Fruit fly (Drosophila melanogaster) whole organism, wandering third instar larva: Measurements from ENCODE around the gene flfl.
A peak's percentile ranks its signal among the peaks of the same experiment; 100 is the strongest.

Experiments used
- Abd-B ChIP-seq: fragments of >200 bp; optimal IDR thresholded peaks from 2 replicates; lab custom pipeline; 2017; ENCODE audit warnings: missing biosample characterization, missing genetic modification characterization
- CG32264 ChIP-seq: fragments of 200-800 bp; sonication (Bioruptor generic); optimal IDR thresholded peaks from 2 replicates; lab custom pipeline; 2016; ENCODE audit warnings: missing biosample characterization, missing genetic modification characterization
- CG9705 ChIP-seq: fragments of 200-800 bp; sonication (Bioruptor generic); optimal IDR thresholded peaks from 2 replicates; lab custom pipeline; 2018; ENCODE audit warnings: missing biosample characterization, mild to moderate bottlenecking, missing genetic modification characterization
- CrebA ChIP-seq: fragments of 200-800 bp; sonication (Bioruptor generic); optimal IDR thresholded peaks from 2 replicates; lab custom pipeline; 2016; ENCODE audit warnings: missing biosample characterization, mild to moderate bottlenecking, missing genetic modification characterization, borderline replicate concordance
- Dfd ChIP-seq: fragments of >200 bp; optimal IDR thresholded peaks from 2 replicates; lab custom pipeline; 2017; ENCODE audit warnings: missing biosample characterization, missing genetic modification characterization
- Dif ChIP-seq: fragments of 200-275, 200-300 bp; sonication (Bioruptor generic); optimal IDR thresholded peaks from 2 replicates; lab custom pipeline; 2018; ENCODE audit warnings: missing biosample characterization, missing genetic modification characterization; ENCODE audit not compliant: partially characterized antibody
- GATAd ChIP-seq: sonication (Bioruptor generic); optimal IDR thresholded peaks from 2 replicates; lab custom pipeline; 2016; ENCODE audit warnings: missing biosample characterization, missing genetic modification characterization
- HLH106 ChIP-seq: fragments of 200-800 bp; optimal IDR thresholded peaks from 3 replicates; lab custom pipeline; 2019; ENCODE audit warnings: missing biosample characterization, mild to moderate bottlenecking, missing genetic modification characterization, moderate library complexity
- Hnf4 ChIP-seq: fragments of 200-800 bp; sonication (Bioruptor generic); optimal IDR thresholded peaks from 2 replicates; lab custom pipeline; 2016; ENCODE audit warnings: missing biosample characterization, mild to moderate bottlenecking, missing genetic modification characterization
- Hr78 ChIP-seq: fragments of >200 bp; optimal IDR thresholded peaks from 2 replicates; lab custom pipeline; 2017; ENCODE audit warnings: missing biosample characterization, missing genetic modification characterization
- Hr83 ChIP-seq: fragments of 200-300 bp; sonication (Bioruptor generic); optimal IDR thresholded peaks from 2 replicates; lab custom pipeline; 2016; ENCODE audit warnings: missing biosample characterization, mild to moderate bottlenecking, missing genetic modification characterization, moderate library complexity; ENCODE audit not compliant: poor library complexity, severe bottlenecking
- Jra ChIP-seq: sonication (Bioruptor generic); optimal IDR thresholded peaks from 2 replicates; lab custom pipeline; 2016; ENCODE audit warnings: missing biosample characterization, missing genetic modification characterization
- Mio ChIP-seq: sonication (Bioruptor generic); optimal IDR thresholded peaks from 2 replicates; lab custom pipeline; 2016; ENCODE audit warnings: missing biosample characterization, missing genetic modification characterization
- Myc ChIP-seq: fragments of >200 bp; optimal IDR thresholded peaks from 2 replicates; lab custom pipeline; 2017
- N ChIP-seq: fragments of >200 bp; optimal IDR thresholded peaks from 2 replicates; lab custom pipeline; 2018; ENCODE audit warnings: missing biosample characterization, missing external identifiers, missing genetic modification characterization
- OdsH ChIP-seq: fragments of 200-800 bp; sonication (Bioruptor generic); optimal IDR thresholded peaks from 2 replicates; lab custom pipeline; 2016; ENCODE audit warnings: missing biosample characterization, mild to moderate bottlenecking, missing genetic modification characterization
- Sp1 ChIP-seq: fragments of 200-800 bp; sonication (Bioruptor generic); optimal IDR thresholded peaks from 3 replicates; lab custom pipeline; 2019; ENCODE audit warnings: missing biosample characterization, mild to moderate bottlenecking, missing genetic modification characterization, moderate library complexity
- Vsx2 ChIP-seq: fragments of 200-300, 225-300 bp; sonication (Bioruptor generic); optimal IDR thresholded peaks from 2 replicates; lab custom pipeline; 2018; ENCODE audit warnings: missing biosample characterization, missing genetic modification characterization; ENCODE audit not compliant: partially characterized antibody
- br ChIP-seq: fragments of 200-800 bp; sonication (Bioruptor generic); optimal IDR thresholded peaks from 2 replicates; lab custom pipeline; 2016; ENCODE audit warnings: missing biosample characterization, missing genetic modification characterization
- brk ChIP-seq: fragments of 200-800 bp; sonication (Bioruptor generic); optimal IDR thresholded peaks from 2 replicates; lab custom pipeline; 2016; ENCODE audit warnings: missing biosample characterization, mild to moderate bottlenecking, missing genetic modification characterization
- dl ChIP-seq, 2 experiments: fragments of 175-275, 200-275 bp in 1 of 2; fragments of 200-275 bp in 1 of 2; sonication (Bioruptor generic); optimal IDR thresholded peaks; lab custom pipeline; 2018; ENCODE audit warnings: mild to moderate bottlenecking in 2 of 2, missing biosample characterization in 2 of 2, missing genetic modification characterization in 2 of 2, moderate library complexity in 2 of 2; ENCODE audit not compliant: partially characterized antibody in 2 of 2, insufficient read depth in 1 of 2
- dmrt93B ChIP-seq: fragments of 200-800 bp; sonication (Bioruptor generic); optimal IDR thresholded peaks from 2 replicates; lab custom pipeline; 2018; ENCODE audit warnings: missing biosample characterization, mild to moderate bottlenecking, missing genetic modification characterization
- dsf ChIP-seq: sonication (Bioruptor generic); optimal IDR thresholded peaks from 2 replicates; lab custom pipeline; 2016; ENCODE audit warnings: missing biosample characterization, missing genetic modification characterization, borderline replicate concordance
- ey ChIP-seq: fragments of 200-800 bp; sonication (Bioruptor generic); optimal IDR thresholded peaks from 2 replicates; lab custom pipeline; 2016; ENCODE audit warnings: missing biosample characterization, missing genetic modification characterization
- foxo ChIP-seq, 2 experiments: fragments of 200-800 bp; sonication (Bioruptor generic); optimal IDR thresholded peaks; 2 replicates in 1 of 2; 3 replicates in 1 of 2; lab custom pipeline; 2016 to 2017; ENCODE audit warnings: missing biosample characterization in 2 of 2, missing genetic modification characterization in 2 of 2
- fru ChIP-seq: fragments of 200-800 bp; sonication (Bioruptor generic); optimal IDR thresholded peaks from 3 replicates; lab custom pipeline; 2016; ENCODE audit warnings: missing biosample characterization, mild to moderate bottlenecking, missing genetic modification characterization
- h ChIP-seq: fragments of 200-800 bp; sonication (Bioruptor generic); optimal IDR thresholded peaks from 3 replicates; lab custom pipeline; 2016; ENCODE audit warnings: missing biosample characterization, mild to moderate bottlenecking, missing genetic modification characterization
- jim ChIP-seq: fragments of 175-275, 200-325 bp; sonication (Bioruptor generic); optimal IDR thresholded peaks from 2 replicates; lab custom pipeline; 2016; ENCODE audit warnings: missing biosample characterization, mild to moderate bottlenecking, missing genetic modification characterization
- pan ChIP-seq: fragments of >200 bp; optimal IDR thresholded peaks from 2 replicates; lab custom pipeline; 2017
- psq ChIP-seq: fragments of 200-800 bp; sonication (Bioruptor generic); optimal IDR thresholded peaks from 3 replicates; lab custom pipeline; 2017; ENCODE audit warnings: missing biosample characterization, mild to moderate bottlenecking, missing genetic modification characterization, moderate library complexity
- rgr ChIP-seq: fragments of 200-800 bp; sonication (Bioruptor generic); optimal IDR thresholded peaks from 3 replicates; lab custom pipeline; 2016; ENCODE audit warnings: missing biosample characterization, mild to moderate bottlenecking, missing genetic modification characterization
- sage ChIP-seq: fragments of 200-800 bp; sonication (Bioruptor generic); optimal IDR thresholded peaks from 2 replicates; lab custom pipeline; 2016; ENCODE audit warnings: missing biosample characterization, mild to moderate bottlenecking, missing genetic modification characterization
- tai ChIP-seq: sonication (Bioruptor generic); optimal IDR thresholded peaks from 2 replicates; lab custom pipeline; 2016; ENCODE audit warnings: missing biosample characterization, missing genetic modification characterization
- usp ChIP-seq: fragments of >200 bp; optimal IDR thresholded peaks from 2 replicates; lab custom pipeline; 2017; ENCODE audit warnings: missing biosample characterization, missing genetic modification characterization
- woc ChIP-seq: sonication (Bioruptor generic); optimal IDR thresholded peaks from 2 replicates; lab custom pipeline; 2016; ENCODE audit warnings: missing biosample characterization, mild to moderate bottlenecking, missing genetic modification characterization

Gene flfl

DNA sequence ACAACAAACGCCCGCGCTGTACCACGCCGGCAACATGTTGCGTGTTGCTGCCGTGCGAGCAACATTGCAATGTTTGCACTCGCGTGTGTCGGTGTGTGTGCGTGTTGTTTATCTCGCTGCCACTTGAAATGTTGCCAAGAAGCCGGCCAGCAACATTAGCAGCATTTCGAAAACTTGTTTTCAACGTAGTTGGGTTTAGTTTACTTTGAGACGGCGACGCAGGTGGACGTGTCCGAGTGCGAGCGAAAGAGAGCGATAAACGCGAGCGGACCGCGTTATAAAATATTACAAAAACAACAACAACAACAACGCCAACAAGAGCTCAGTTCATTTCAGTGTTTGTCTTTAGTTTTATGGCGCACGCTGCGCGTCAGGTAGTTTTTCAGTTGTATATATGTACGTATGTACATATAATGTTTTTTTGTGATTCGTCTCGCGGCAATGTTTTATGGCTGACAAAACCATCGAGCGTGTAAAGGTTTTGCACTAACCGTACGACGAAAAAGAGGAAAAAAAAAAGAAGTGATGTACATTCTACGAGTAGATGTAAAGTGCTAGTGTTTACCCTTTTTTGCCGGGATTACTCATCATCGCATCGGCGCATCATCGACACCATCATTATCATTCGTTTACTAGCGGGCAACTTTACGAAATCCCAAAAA, 31.4 kb downstream of the flfl start, which contains the start of gene kmr:
kmr (plus strand) TSS at position 196 of the 662 bp plus-strand sequence.
- no peak for TF ChIP-seq woc (GFP tag; lab: Kevin White, UChicago)
- peak in 1 of 2 experiments; percentile 16 for TF ChIP-seq foxo (GFP tag; optimal IDR thresholded peaks at IDR 0.05; lab: Kevin White, UChicago)
- TF ChIP-seq pan (lab: Kevin White, UChicago): no peak
- TF ChIP-seq tai: peak; percentile 41
- TF ChIP-seq brk (GFP tag; lab: Kevin White, UChicago): no peak
- no peak for TF ChIP-seq jim
- no peak for TF ChIP-seq CG32264
- TF ChIP-seq h: peak; percentile 7
- peak; percentile 34 for TF ChIP-seq Dif (GFP tag; lab: Kevin White, UChicago)
- TF ChIP-seq Vsx2 (GFP tag; lab: Kevin White, UChicago): no peak
- peak; percentile 61 for TF ChIP-seq fru
- no peak for TF ChIP-seq Hnf4 (GFP tag; lab: Kevin White, UChicago)
- no peak for TF ChIP-seq HLH106 (tag; lab: Kevin White, UChicago)
- TF ChIP-seq CG9705 (GFP tag; lab: Kevin White, UChicago): no peak
- no peak for TF ChIP-seq ey
- TF ChIP-seq dl (GFP tag; optimal IDR thresholded peaks at IDR 0.05; lab: Kevin White, UChicago; ENCODE audit: insufficient read depth in 1 of 2, partially characterized antibody in 2 of 2): no peak
- peak; percentile 26 for TF ChIP-seq N (GFP tag; lab: Kevin White, UChicago)
- TF ChIP-seq Jra (GFP tag; lab: Kevin White, UChicago): no peak
- TF ChIP-seq dmrt93B: no peak
- TF ChIP-seq Hr83 (GFP tag; lab: Kevin White, UChicago): no peak
- peak; percentile 12 for TF ChIP-seq rgr (GFP tag; lab: Kevin White, UChicago)
- TF ChIP-seq Abd-B: no peak
- no peak for TF ChIP-seq Mio (GFP tag; lab: Kevin White, UChicago)
- peak; percentile 43 for TF ChIP-seq CrebA (GFP tag; lab: Kevin White, UChicago)

DNA sequence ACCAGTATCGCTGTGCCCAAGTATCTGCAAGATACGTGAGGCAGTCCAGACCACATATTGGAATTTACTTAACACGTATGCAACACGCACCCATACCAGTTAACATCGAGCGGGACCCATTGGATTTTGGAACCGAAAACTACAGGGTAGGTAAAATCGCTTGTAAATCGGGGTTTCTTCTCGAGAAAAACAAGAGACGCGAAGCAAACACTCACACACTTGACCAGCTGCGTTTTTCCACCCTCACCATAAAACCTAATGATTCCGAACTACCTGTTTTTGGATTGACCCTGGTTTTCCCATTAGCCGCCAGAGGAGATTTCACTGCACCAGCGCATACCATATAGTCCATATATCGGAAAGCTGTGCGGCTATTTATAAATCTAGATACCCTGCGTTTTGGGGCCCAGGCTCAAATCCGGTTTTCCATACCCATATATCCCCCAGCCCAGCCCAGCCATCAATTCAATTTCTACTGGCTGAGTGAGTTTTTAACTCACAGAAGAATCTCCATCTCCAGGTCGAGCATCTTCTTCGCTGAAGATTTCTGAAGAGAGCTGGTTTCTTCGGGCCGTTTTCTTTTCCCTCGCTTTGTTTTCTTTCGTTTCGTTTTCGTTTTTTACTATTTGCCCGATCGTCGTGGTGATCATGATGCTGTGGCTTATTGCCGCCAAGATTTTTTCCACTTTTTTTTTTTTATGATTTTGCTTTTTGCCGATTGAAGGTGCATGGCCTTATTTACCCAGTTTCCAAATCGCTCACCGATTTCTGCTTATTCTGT, 32.1 kb downstream of the flfl start:
- TF ChIP-seq br (GFP tag; lab: Kevin White, UChicago) (no peak), dmrt93B (no peak), CrebA (GFP tag; lab: Kevin White, UChicago) (peak; percentile 46), Abd-B (no peak), tai (no peak), Sp1 (peak; percentile 17), psq (GFP tag; lab: Kevin White, UChicago) (peak; percentile 59), fru (peak; percentile 26)
- TF ChIP-seq, all 38 proteins: peak for 4

DNA sequence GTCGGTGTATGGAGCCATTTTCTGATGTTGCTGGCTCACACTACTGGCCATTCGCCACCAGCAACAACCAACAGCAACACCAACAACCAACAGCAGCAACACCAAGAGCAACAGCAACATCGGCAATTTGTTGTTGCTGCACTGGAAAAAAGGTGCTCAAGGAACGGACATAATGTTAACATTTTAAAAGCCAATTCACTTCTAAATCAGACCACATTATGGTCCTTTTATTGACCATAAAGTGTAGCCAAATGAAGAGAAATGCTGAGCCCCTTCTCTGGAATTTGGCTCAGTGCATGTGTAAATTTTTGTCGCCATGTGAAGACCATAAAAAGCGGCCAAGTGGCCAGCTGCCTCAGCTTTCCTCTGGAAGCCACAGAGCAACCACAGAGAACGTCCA, 33.1 kb downstream of the flfl start:
- TF ChIP-seq woc (GFP tag; lab: Kevin White, UChicago) (peak; percentile 56), ey (peak; percentile 33), GATAd (GFP tag; lab: Kevin White, UChicago) (no peak), Jra (GFP tag; lab: Kevin White, UChicago) (no peak), dsf (GFP tag; lab: Kevin White, UChicago) (no peak), OdsH (peak; percentile 12), foxo (GFP tag; optimal IDR thresholded peaks at IDR 0.05; lab: Kevin White, UChicago) (peak in 1 of 2 experiments; percentile 54), Dif (GFP tag; lab: Kevin White, UChicago) (no peak), br (GFP tag; lab: Kevin White, UChicago) (peak; percentile 51), Abd-B (no peak), Vsx2 (GFP tag; lab: Kevin White, UChicago) (no peak), sage (GFP tag; lab: Kevin White, UChicago) (no peak), rgr (GFP tag; lab: Kevin White, UChicago) (peak; percentile 40), fru (peak; percentile 76), Hr78 (GFP tag; lab: Kevin White, UChicago) (no peak), Hnf4 (GFP tag; lab: Kevin White, UChicago) (peak; percentile 42), jim (no peak), Myc (lab: Kevin White, UChicago) (no peak), N (GFP tag; lab: Kevin White, UChicago) (no peak), CG32264 (peak; percentile 26), Hr83 (GFP tag; lab: Kevin White, UChicago) (no peak), brk (GFP tag; lab: Kevin White, UChicago) (no peak), h (peak; percentile 36), Dfd (GFP tag; lab: Kevin White, UChicago) (no peak), usp (GFP tag; lab: Kevin White, UChicago) (no peak), psq (GFP tag; lab: Kevin White, UChicago) (no peak), HLH106 (tag; lab: Kevin White, UChicago) (peak; percentile 27), dl (GFP tag; optimal IDR thresholded peaks at IDR 0.05; lab: Kevin White, UChicago; ENCODE audit: insufficient read depth in 1 of 2, partially characterized antibody in 2 of 2) (no peak)
